Fruit fly (Drosophila melanogaster) S2 (cell line): ENCODE results near the gene Pex12.

ENCODE experiments used
- CG8478 ChIP-seq: fragments of >200 bp; optimal IDR thresholded peaks from 2 replicates; lab custom pipeline; 2018
- CTCF ChIP-seq, 2 experiments: fragments of >200 bp; optimal IDR thresholded peaks; 2 replicates each; lab custom pipeline; 2018

- no peak for TF ChIP-seq CG8478
- TF ChIP-seq CTCF (optimal IDR thresholded peaks at IDR 0.05; lab: Kevin White, UChicago): peak; percentile 59 to 78
These were observed 39.3 kb downstream of the Pex12 start, which contains the start of gene CG13949 for dm6 chr2L:855052-855547.
